Worm (Caenorhabditis elegans) whole organism, late embryonic: Measurements from ENCODE around the gene M01F1.4.

Experiments used
- C08G9.2 ChIP-seq: sonication (generic microtip); optimal IDR thresholded peaks from 2 replicates; lab custom pipeline; 2016; ENCODE audit warnings: mild to moderate bottlenecking, missing genetic modification characterization, moderate library complexity, missing compliant biosample characterization
- C38D4.7 ChIP-seq: fragments of 200-800 bp; sonication (Bioruptor generic); optimal IDR thresholded peaks from 2 replicates; lab custom pipeline; 2018; ENCODE audit warnings: mild to moderate bottlenecking, missing genetic modification characterization, moderate library complexity, missing compliant biosample characterization
- F13H6.1 ChIP-seq: sonication (generic microtip); optimal IDR thresholded peaks from 2 replicates; lab custom pipeline; 2016; ENCODE audit warnings: missing genetic modification characterization, missing compliant biosample characterization
- K09A11.1 ChIP-seq: sonication (generic microtip); optimal IDR thresholded peaks from 2 replicates; lab custom pipeline; 2017; ENCODE audit warnings: antibody characterized with exemption, mild to moderate bottlenecking, missing genetic modification characterization, missing compliant biosample characterization; ENCODE audit not compliant: insufficient read depth
- ceh-18 ChIP-seq: sonication (generic microtip); optimal IDR thresholded peaks from 2 replicates; lab custom pipeline; 2016; ENCODE audit warnings: missing genetic modification characterization, missing compliant biosample characterization
- ceh-2 ChIP-seq: sonication (generic microtip); optimal IDR thresholded peaks from 2 replicates; lab custom pipeline; 2016; ENCODE audit warnings: missing genotype, missing genetic modification characterization, missing compliant biosample characterization
- ceh-30 ChIP-seq: fragments of 150-350 bp; optimal IDR thresholded peaks from 2 replicates; lab custom pipeline; 2014; ENCODE audit warnings: missing biosample characterization, missing genetic modification characterization
- ceh-31 ChIP-seq: sonication (generic microtip); optimal IDR thresholded peaks from 2 replicates; lab custom pipeline; 2016; ENCODE audit warnings: missing genetic modification characterization, missing compliant biosample characterization
- ceh-34 ChIP-seq: sonication (generic microtip); optimal IDR thresholded peaks from 2 replicates; lab custom pipeline; 2016; ENCODE audit warnings: mild to moderate bottlenecking, missing genetic modification characterization, missing compliant biosample characterization
- ceh-45 ChIP-seq: fragments of 200-800 bp; sonication (Bioruptor generic); IDR thresholded peaks from 2 replicates; pipeline ENCODE4 v1.3.6; 2022; ENCODE audit warnings: missing genetic modification reagents, missing genetic modification characterization, missing compliant biosample characterization
- ceh-48 ChIP-seq: sonication (generic microtip); optimal IDR thresholded peaks from 2 replicates; lab custom pipeline; 2016; ENCODE audit warnings: missing genetic modification characterization, inconsistent platforms, missing compliant biosample characterization
- ceh-6 ChIP-seq: fragments of 200-800 bp; sonication (Bioruptor generic); optimal IDR thresholded peaks from 2 replicates; lab custom pipeline; 2018; ENCODE audit warnings: mild to moderate bottlenecking, missing genetic modification characterization, missing compliant biosample characterization
- ceh-9 ChIP-seq: sonication (generic microtip); optimal IDR thresholded peaks from 2 replicates; lab custom pipeline; 2016; ENCODE audit warnings: mild to moderate bottlenecking, missing genetic modification characterization, inconsistent platforms, missing compliant biosample characterization
- dmd-4 ChIP-seq: sonication (generic microtip); optimal IDR thresholded peaks from 2 replicates; lab custom pipeline; 2016; ENCODE audit warnings: borderline replicate concordance, missing genetic modification characterization, missing compliant biosample characterization
- elt-2 ChIP-seq: sonication (generic microtip); optimal IDR thresholded peaks from 2 replicates; lab custom pipeline; 2016; ENCODE audit warnings: missing genetic modification reagents, missing genetic modification characterization, missing compliant biosample characterization
- elt-4 ChIP-seq: sonication (generic microtip); optimal IDR thresholded peaks from 2 replicates; lab custom pipeline; 2016; ENCODE audit warnings: missing genetic modification characterization, missing compliant biosample characterization
- fax-1 ChIP-seq: sonication (generic microtip); optimal IDR thresholded peaks from 2 replicates; lab custom pipeline; 2016; ENCODE audit warnings: missing genotype, missing genetic modification characterization, missing compliant biosample characterization
- fkh-10 ChIP-seq: fragments of 150-350 bp; optimal IDR thresholded peaks from 2 replicates; lab custom pipeline; 2014; ENCODE audit warnings: missing biosample characterization, missing genetic modification reagents, missing genetic modification characterization
- hlh-13 ChIP-seq: fragments of 200-800 bp; sonication (Bioruptor generic); optimal IDR thresholded peaks from 2 replicates; lab custom pipeline; 2018; ENCODE audit warnings: mild to moderate bottlenecking, missing genetic modification characterization, missing compliant biosample characterization
- hlh-15 ChIP-seq: sonication (generic microtip); optimal IDR thresholded peaks from 2 replicates; lab custom pipeline; 2016; ENCODE audit warnings: missing genetic modification characterization, missing compliant biosample characterization
- hlh-30 ChIP-seq: sonication (generic microtip); optimal IDR thresholded peaks from 2 replicates; lab custom pipeline; 2017; ENCODE audit warnings: antibody characterized with exemption, missing genetic modification characterization, missing compliant biosample characterization; ENCODE audit not compliant: insufficient read depth
- madf-2 ChIP-seq: sonication (generic microtip); optimal IDR thresholded peaks from 2 replicates; lab custom pipeline; 2017; ENCODE audit warnings: missing genetic modification characterization, missing compliant biosample characterization
- nfya-1 ChIP-seq: sonication (generic microtip); optimal IDR thresholded peaks from 2 replicates; lab custom pipeline; 2017; ENCODE audit warnings: missing genetic modification characterization, mild to moderate bottlenecking, missing compliant biosample characterization, antibody characterized with exemption, moderate library complexity
- nhr-11 ChIP-seq: fragments of 150-350 bp; optimal IDR thresholded peaks from 2 replicates; lab custom pipeline; 2014; ENCODE audit warnings: missing biosample characterization, missing genetic modification characterization
- odd-2 ChIP-seq: sonication (generic microtip); optimal IDR thresholded peaks from 2 replicates; lab custom pipeline; 2017; ENCODE audit warnings: antibody characterized with exemption, mild to moderate bottlenecking, missing genetic modification characterization, missing compliant biosample characterization
- pat-9 ChIP-seq: fragments of 200-800 bp; sonication (Bioruptor generic); optimal IDR thresholded peaks from 2 replicates; lab custom pipeline; 2018; ENCODE audit warnings: mild to moderate bottlenecking, missing genetic modification characterization, moderate library complexity, missing compliant biosample characterization
- pax-1 ChIP-seq: fragments of 150-350 bp; optimal IDR thresholded peaks from 2 replicates; lab custom pipeline; 2014; ENCODE audit warnings: missing biosample characterization, missing genetic modification characterization
- pha-2 ChIP-seq: sonication (generic microtip); optimal IDR thresholded peaks from 2 replicates; lab custom pipeline; 2017; ENCODE audit warnings: mild to moderate bottlenecking, missing genetic modification characterization, missing compliant biosample characterization
- pha-4 ChIP-seq: fragments of 150-350 bp; optimal IDR thresholded peaks from 2 replicates; lab custom pipeline; 2018; ENCODE audit warnings: missing biosample characterization, missing genetic modification reagents, missing genetic modification characterization
- pqm-1 ChIP-seq: sonication (generic microtip); optimal IDR thresholded peaks from 2 replicates; lab custom pipeline; 2016; ENCODE audit warnings: missing genetic modification characterization, missing compliant biosample characterization
- pros-1 ChIP-seq: fragments of 150-350 bp; optimal IDR thresholded peaks from 2 replicates; lab custom pipeline; 2014; ENCODE audit warnings: missing biosample characterization, missing genetic modification reagents, missing genetic modification characterization
- ref-2 ChIP-seq: sonication (generic microtip); optimal IDR thresholded peaks from 2 replicates; lab custom pipeline; 2016; ENCODE audit warnings: missing genetic modification characterization, missing compliant biosample characterization
- rnt-1 ChIP-seq: sonication (generic microtip); optimal IDR thresholded peaks from 2 replicates; lab custom pipeline; 2016; ENCODE audit warnings: missing genetic modification characterization, missing compliant biosample characterization
- sdc-2 ChIP-seq: sonication (generic microtip); optimal IDR thresholded peaks from 2 replicates; lab custom pipeline; 2016; ENCODE audit warnings: missing genotype, missing genetic modification characterization, missing compliant biosample characterization
- sox-2 ChIP-seq: fragments of 200-800 bp; sonication (Bioruptor generic); IDR thresholded peaks from 2 replicates; pipeline ENCODE4 v1.3.6; 2022; ENCODE audit warnings: missing genetic modification reagents, missing genetic modification characterization, missing compliant biosample characterization
- sox-4 ChIP-seq: sonication (generic microtip); optimal IDR thresholded peaks from 2 replicates; lab custom pipeline; 2017; ENCODE audit warnings: mild to moderate bottlenecking, missing genetic modification characterization, inconsistent platforms, missing compliant biosample characterization
- syd-9 ChIP-seq: sonication (generic microtip); optimal IDR thresholded peaks from 2 replicates; lab custom pipeline; 2016; ENCODE audit warnings: mild to moderate bottlenecking, missing genetic modification characterization, moderate library complexity, missing compliant biosample characterization
- tbx-2 ChIP-seq: sonication (generic microtip); optimal IDR thresholded peaks from 2 replicates; lab custom pipeline; 2016; ENCODE audit warnings: missing genetic modification characterization, missing compliant biosample characterization
- tbx-7 ChIP-seq: sonication (generic microtip); optimal IDR thresholded peaks from 2 replicates; lab custom pipeline; 2016; ENCODE audit warnings: missing genotype, missing genetic modification characterization, missing compliant biosample characterization
- unc-42 ChIP-seq: sonication (generic microtip); optimal IDR thresholded peaks from 2 replicates; lab custom pipeline; 2016; ENCODE audit warnings: missing genotype, missing genetic modification characterization, missing compliant biosample characterization
- unc-55 ChIP-seq: sonication (generic microtip); optimal IDR thresholded peaks from 2 replicates; lab custom pipeline; 2017; ENCODE audit warnings: missing biosample characterization, missing genetic modification reagents, missing genetic modification characterization
- zip-5 ChIP-seq: sonication (generic microtip); optimal IDR thresholded peaks from 2 replicates; lab custom pipeline; 2016; ENCODE audit warnings: missing genetic modification characterization, missing compliant biosample characterization
- ztf-16 ChIP-seq: sonication (generic microtip); optimal IDR thresholded peaks from 2 replicates; lab custom pipeline; 2017; ENCODE audit warnings: missing genetic modification characterization, missing compliant biosample characterization

The M01F1.4 gene

DNA sequence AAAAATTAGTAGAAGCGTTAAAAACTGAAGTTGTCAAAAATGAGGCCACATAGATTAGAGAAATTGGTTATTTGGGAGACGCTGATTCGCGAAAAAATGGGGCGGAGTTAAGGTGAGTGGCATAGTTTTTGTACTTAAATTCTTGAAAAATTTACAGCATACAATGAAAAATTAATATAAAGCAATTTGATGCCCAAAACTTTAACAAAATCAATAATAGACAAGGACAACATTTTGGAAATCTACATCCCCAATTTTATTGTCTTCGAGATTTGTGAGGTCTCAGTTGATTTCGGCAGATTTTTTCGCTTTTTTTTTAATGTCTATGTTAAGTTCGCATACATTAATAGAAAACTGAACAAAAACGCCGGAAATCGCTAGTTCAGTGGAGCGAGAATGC is 33.6 kb downstream of the M01F1.4 start (continued):
- TF ChIP-seq pax-1 (tag; lab: Kevin White, UChicago) (no peak), madf-2 (tag; lab: Kevin White, UChicago) (no peak), sox-4 (tag; lab: Kevin White, UChicago) (no peak), tbx-7 (tag; lab: Kevin White, UChicago) (peak; percentile 99), hlh-30 (tag; lab: Kevin White, UChicago) (no peak), ceh-48 (no peak), ceh-2 (tag; lab: Kevin White, UChicago) (peak; percentile 96), C38D4.7 (GFP tag; lab: Kevin White, UChicago) (peak; percentile 56), ceh-9 (tag; lab: Kevin White, UChicago) (no peak), pros-1 (tag; lab: Kevin White, UChicago) (no peak), zip-5 (tag; lab: Kevin White, UChicago) (peak; percentile 98), ceh-18 (tag; lab: Kevin White, UChicago) (peak; percentile 32), ceh-31 (tag; lab: Kevin White, UChicago) (peak; percentile 99), odd-2 (tag; lab: Kevin White, UChicago) (no peak), syd-9 (tag; lab: Kevin White, UChicago) (peak; percentile 22), C08G9.2 (tag; lab: Kevin White, UChicago) (peak; percentile 99), rnt-1 (tag; lab: Kevin White, UChicago) (peak; percentile 87), ceh-34 (tag; lab: Kevin White, UChicago) (peak; percentile 71), elt-2 (tag; lab: Kevin White, UChicago) (peak; percentile 88), pha-4 (tag; lab: Kevin White, UChicago) (no peak), hlh-15 (tag; lab: Kevin White, UChicago) (peak; percentile 81), dmd-4 (tag; lab: Kevin White, UChicago) (peak; percentile 44), pqm-1 (tag; lab: Kevin White, UChicago) (peak; percentile 97), unc-42 (tag; lab: Kevin White, UChicago) (peak; percentile 70), elt-4 (tag; lab: Kevin White, UChicago) (peak; percentile 75)

DNA sequence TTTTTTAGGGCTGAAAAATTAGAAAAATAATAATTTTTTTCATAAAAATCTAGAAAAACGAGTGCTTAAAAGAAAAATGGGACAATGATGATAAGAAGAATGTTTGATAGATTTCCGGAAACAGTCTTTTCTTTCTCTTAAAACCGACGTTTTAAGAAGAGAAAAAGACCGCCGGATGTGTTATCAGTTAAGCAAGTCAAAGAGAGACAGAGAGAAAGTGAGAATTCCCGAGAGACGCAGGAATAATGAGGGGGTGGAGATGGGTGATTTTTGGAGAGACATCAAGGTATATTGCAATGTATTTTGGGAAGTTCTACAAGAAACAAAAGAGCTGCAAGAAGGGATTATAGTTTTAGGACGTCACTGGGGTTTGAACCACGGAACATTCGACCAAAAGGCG is 34.3 kb downstream of the M01F1.4 start, which contains the start of gene C34C12.9:
Gene C34C12.9, minus strand, starts transcription at position 16 of the 400 bp plus-strand sequence.
- TF ChIP-seq syd-9 (tag; lab: Kevin White, UChicago) (no peak), elt-4 (tag; lab: Kevin White, UChicago) (no peak)

DNA sequence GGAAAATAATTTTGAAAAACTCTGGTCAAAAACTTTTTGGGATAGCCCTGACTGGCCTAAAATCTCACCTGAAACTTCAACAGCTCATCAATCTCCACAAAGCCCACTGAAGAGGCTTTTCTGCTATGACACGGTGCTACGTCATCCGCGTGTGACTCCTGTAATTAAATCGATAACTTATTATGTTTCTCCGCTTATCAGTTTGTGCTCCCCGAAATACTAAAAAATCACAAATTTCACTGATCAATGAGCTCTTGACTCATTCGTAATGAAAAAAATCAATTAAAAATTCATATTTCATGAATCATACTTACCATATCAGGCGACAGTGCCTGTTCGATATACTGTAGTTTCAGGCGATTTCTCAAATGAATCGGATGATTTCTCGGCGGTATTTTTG is 34.8 kb downstream of the M01F1.4 start:
- TF ChIP-seq fax-1 (tag; lab: Kevin White, UChicago) = no peak
- TF ChIP-seq C38D4.7 (GFP tag; lab: Kevin White, UChicago) = no peak
- TF ChIP-seq ceh-34 (tag; lab: Kevin White, UChicago) = no peak
- no peak for TF ChIP-seq hlh-13
- TF ChIP-seq ceh-30 (tag; lab: Kevin White, UChicago) = no peak
- TF ChIP-seq sdc-2 (tag; lab: Kevin White, UChicago) = no peak
- no peak for TF ChIP-seq pat-9
- TF ChIP-seq madf-2 (tag; lab: Kevin White, UChicago) = no peak
- TF ChIP-seq zip-5 (tag; lab: Kevin White, UChicago) = no peak
- TF ChIP-seq K09A11.1 = no peak

DNA sequence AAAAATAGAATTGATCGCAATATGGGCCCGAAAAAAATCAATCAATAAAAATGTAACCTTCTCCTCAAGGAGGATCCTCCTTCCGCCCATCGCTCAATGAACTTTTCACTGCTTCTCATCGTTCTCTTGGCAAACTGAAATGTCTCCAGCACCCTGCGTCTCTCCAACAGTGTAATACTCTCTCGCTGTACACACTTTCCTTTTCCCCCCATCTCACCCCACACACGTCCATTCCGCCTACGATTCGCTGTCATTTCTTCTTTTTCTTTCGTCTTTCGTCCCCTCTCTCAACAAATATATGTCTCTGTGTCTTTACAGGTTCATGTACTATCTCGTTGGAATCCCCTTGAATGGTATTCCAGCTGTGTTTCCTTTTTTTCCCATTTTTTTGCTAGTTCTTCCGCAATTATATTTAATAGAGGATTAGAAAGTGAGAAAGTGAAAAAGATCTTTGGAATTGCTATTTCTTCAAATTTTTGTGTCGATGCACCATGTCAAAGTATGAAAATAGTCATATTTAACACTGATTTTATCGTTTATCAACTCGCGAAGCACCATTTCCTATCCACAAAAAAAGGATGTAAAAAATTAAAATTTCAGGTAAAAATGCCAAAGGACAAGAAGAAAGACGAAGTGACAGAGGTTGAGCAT is 38.3 kb downstream of the M01F1.4 start, which contains the start of gene rsu-1:
Gene rsu-1, plus strand, starts transcription at position 601 of the 651 bp plus-strand sequence.
- TF ChIP-seq ceh-18 (tag; lab: Kevin White, UChicago) = peak; percentile 64
- no peak for TF ChIP-seq ceh-45
- peak; percentile 78 for TF ChIP-seq unc-55 (GFP tag; lab: Kevin White, UChicago)
- TF ChIP-seq sdc-2 (tag; lab: Kevin White, UChicago) = peak; percentile 48
- peak; percentile 41 for TF ChIP-seq F13H6.1 (tag; lab: Kevin White, UChicago)
- TF ChIP-seq ceh-6 (GFP tag; lab: Kevin White, UChicago) = no peak
- TF ChIP-seq ref-2 (tag; lab: Kevin White, UChicago) = peak; percentile 71
- TF ChIP-seq ceh-31 (tag; lab: Kevin White, UChicago) = peak; percentile 64
- TF ChIP-seq pha-2 (tag; lab: Kevin White, UChicago) = no peak
- peak; percentile 16 for TF ChIP-seq unc-42 (tag; lab: Kevin White, UChicago)
- TF ChIP-seq tbx-2 (tag; lab: Kevin White, UChicago) = peak; percentile 74
- no peak for TF ChIP-seq sox-2 (GFP tag; lab: Robert Waterston, UW)
- TF ChIP-seq pat-9 = peak; percentile 44
- TF ChIP-seq nfya-1 (tag; lab: Kevin White, UChicago) = peak; percentile 82
- TF ChIP-seq ztf-16 (tag; lab: Kevin White, UChicago) = no peak
- TF ChIP-seq elt-2 (tag; lab: Kevin White, UChicago) = peak; percentile 7
- no peak for TF ChIP-seq fkh-10 (GFP tag; lab: Kevin White, UChicago)
- peak; percentile 47 for TF ChIP-seq ceh-2 (tag; lab: Kevin White, UChicago)
- TF ChIP-seq rnt-1 (tag; lab: Kevin White, UChicago) = peak; percentile 43
- peak; percentile 25 for TF ChIP-seq C08G9.2 (tag; lab: Kevin White, UChicago)
- TF ChIP-seq nhr-11 (tag; lab: Kevin White, UChicago) = no peak
- TF ChIP-seq hlh-30 (tag; lab: Kevin White, UChicago) = no peak
- peak; percentile 56 for TF ChIP-seq ceh-34 (tag; lab: Kevin White, UChicago)
